Fruit fly (Drosophila melanogaster) S2 (cell line): Measurements from ENCODE around the gene CG46026.

Experiments
- CG8478 ChIP-seq: fragments of >200 bp; optimal IDR thresholded peaks from 2 replicates; lab custom pipeline; 2018
- CTCF ChIP-seq, 2 experiments: fragments of >200 bp; optimal IDR thresholded peaks; 2 replicates each; lab custom pipeline; 2018

dm6 chr3R:6298828-6299227 lies 7.9 kb upstream of the CG46026 start, which contains the start of gene Osi14:
- TF ChIP-seq CTCF (optimal IDR thresholded peaks at IDR 0.05; lab: Kevin White, UChicago) (no peak), CG8478 (lab: Kevin White, UChicago) (no peak)
